Worm (Caenorhabditis elegans) whole organism, late embryonic: ENCODE data around the gene nhr-136.

Source experiments
- C08G9.2 ChIP-seq: sonication (generic microtip); optimal IDR thresholded peaks from 2 replicates; lab custom pipeline; 2016; ENCODE audit warnings: mild to moderate bottlenecking, missing genetic modification characterization, moderate library complexity, missing compliant biosample characterization
- F13H6.1 ChIP-seq: sonication (generic microtip); optimal IDR thresholded peaks from 2 replicates; lab custom pipeline; 2016; ENCODE audit warnings: missing genetic modification characterization, missing compliant biosample characterization
- K02D7.2 ChIP-seq: sonication (generic microtip); optimal IDR thresholded peaks from 2 replicates; lab custom pipeline; 2017; ENCODE audit warnings: mild to moderate bottlenecking, missing genetic modification characterization, missing compliant biosample characterization
- Y22D7AL.16 ChIP-seq: sonication (generic microtip); optimal IDR thresholded peaks from 2 replicates; lab custom pipeline; 2016; ENCODE audit warnings: missing genetic modification characterization, missing compliant biosample characterization
- ahr-1 ChIP-seq: sonication (generic microtip); optimal IDR thresholded peaks from 2 replicates; lab custom pipeline; 2016; ENCODE audit warnings: missing genetic modification characterization, missing compliant biosample characterization
- ama-1 ChIP-seq: fragments of 150-350 bp; optimal IDR thresholded peaks from 2 replicates; lab custom pipeline; 2014
- ceh-14 ChIP-seq: sonication (generic microtip); optimal IDR thresholded peaks from 2 replicates; lab custom pipeline; 2016; ENCODE audit warnings: missing genotype, missing genetic modification characterization, missing compliant biosample characterization
- ceh-19 ChIP-seq: fragments of 200-800 bp; sonication (Bioruptor generic); optimal IDR thresholded peaks from 2 replicates; lab custom pipeline; 2018; ENCODE audit warnings: mild to moderate bottlenecking, missing genetic modification characterization, missing compliant biosample characterization
- ceh-30 ChIP-seq: fragments of 150-350 bp; optimal IDR thresholded peaks from 2 replicates; lab custom pipeline; 2014; ENCODE audit warnings: missing biosample characterization, missing genetic modification characterization
- ceh-34 ChIP-seq: sonication (generic microtip); optimal IDR thresholded peaks from 2 replicates; lab custom pipeline; 2016; ENCODE audit warnings: mild to moderate bottlenecking, missing genetic modification characterization, missing compliant biosample characterization
- ceh-45 ChIP-seq: fragments of 200-800 bp; sonication (Bioruptor generic); IDR thresholded peaks from 2 replicates; pipeline ENCODE4 v1.3.6; 2022; ENCODE audit warnings: missing genetic modification reagents, missing genetic modification characterization, missing compliant biosample characterization
- ceh-6 ChIP-seq: fragments of 200-800 bp; sonication (Bioruptor generic); optimal IDR thresholded peaks from 2 replicates; lab custom pipeline; 2018; ENCODE audit warnings: mild to moderate bottlenecking, missing genetic modification characterization, missing compliant biosample characterization
- ceh-9 ChIP-seq: sonication (generic microtip); optimal IDR thresholded peaks from 2 replicates; lab custom pipeline; 2016; ENCODE audit warnings: mild to moderate bottlenecking, missing genetic modification characterization, inconsistent platforms, missing compliant biosample characterization
- che-1 ChIP-seq: sonication (generic microtip); optimal IDR thresholded peaks from 2 replicates; lab custom pipeline; 2016; ENCODE audit warnings: mild to moderate bottlenecking, missing genetic modification characterization, missing compliant biosample characterization
- dve-1 ChIP-seq: sonication (generic microtip); optimal IDR thresholded peaks from 2 replicates; lab custom pipeline; 2017; ENCODE audit warnings: antibody characterized with exemption, mild to moderate bottlenecking, missing genetic modification characterization, missing compliant biosample characterization
- elt-2 ChIP-seq: sonication (generic microtip); optimal IDR thresholded peaks from 2 replicates; lab custom pipeline; 2016; ENCODE audit warnings: missing genetic modification reagents, missing genetic modification characterization, missing compliant biosample characterization
- elt-4 ChIP-seq: sonication (generic microtip); optimal IDR thresholded peaks from 2 replicates; lab custom pipeline; 2016; ENCODE audit warnings: missing genetic modification characterization, missing compliant biosample characterization
- ets-4 ChIP-seq: sonication (generic microtip); optimal IDR thresholded peaks from 2 replicates; lab custom pipeline; 2016; ENCODE audit warnings: missing genetic modification characterization, missing compliant biosample characterization
- eyg-1 ChIP-seq: sonication (generic microtip); optimal IDR thresholded peaks from 2 replicates; lab custom pipeline; 2016; ENCODE audit warnings: missing genotype, missing genetic modification characterization, missing compliant biosample characterization
- fax-1 ChIP-seq: sonication (generic microtip); optimal IDR thresholded peaks from 2 replicates; lab custom pipeline; 2016; ENCODE audit warnings: missing genotype, missing genetic modification characterization, missing compliant biosample characterization
- fkh-10 ChIP-seq: fragments of 150-350 bp; optimal IDR thresholded peaks from 2 replicates; lab custom pipeline; 2014; ENCODE audit warnings: missing biosample characterization, missing genetic modification reagents, missing genetic modification characterization
- gmeb-2 ChIP-seq: sonication (generic microtip); optimal IDR thresholded peaks from 2 replicates; lab custom pipeline; 2016; ENCODE audit warnings: missing genetic modification characterization, inconsistent platforms, missing compliant biosample characterization
- hlh-8 ChIP-seq: sonication (generic microtip); optimal IDR thresholded peaks from 2 replicates; lab custom pipeline; 2016; ENCODE audit warnings: missing genotype, missing genetic modification characterization, missing compliant biosample characterization
- lim-6 ChIP-seq: sonication (generic microtip); optimal IDR thresholded peaks from 2 replicates; lab custom pipeline; 2016; ENCODE audit warnings: missing genetic modification characterization, missing compliant biosample characterization
- madf-2 ChIP-seq: sonication (generic microtip); optimal IDR thresholded peaks from 2 replicates; lab custom pipeline; 2017; ENCODE audit warnings: missing genetic modification characterization, missing compliant biosample characterization
- nhr-11 ChIP-seq: fragments of 150-350 bp; optimal IDR thresholded peaks from 2 replicates; lab custom pipeline; 2014; ENCODE audit warnings: missing biosample characterization, missing genetic modification characterization
- nhr-232 ChIP-seq: sonication (generic microtip); optimal IDR thresholded peaks from 2 replicates; lab custom pipeline; 2016; ENCODE audit warnings: missing genetic modification characterization, missing compliant biosample characterization
- npax-4 ChIP-seq: sonication (generic microtip); optimal IDR thresholded peaks from 2 replicates; lab custom pipeline; 2016; ENCODE audit warnings: missing genetic modification characterization, missing compliant biosample characterization
- odd-2 ChIP-seq: sonication (generic microtip); optimal IDR thresholded peaks from 2 replicates; lab custom pipeline; 2017; ENCODE audit warnings: antibody characterized with exemption, mild to moderate bottlenecking, missing genetic modification characterization, missing compliant biosample characterization
- pag-3 ChIP-seq: sonication (generic microtip); optimal IDR thresholded peaks from 2 replicates; lab custom pipeline; 2016; ENCODE audit warnings: missing compliant biosample characterization, missing genetic modification characterization, borderline replicate concordance
- pat-9 ChIP-seq: fragments of 200-800 bp; sonication (Bioruptor generic); optimal IDR thresholded peaks from 2 replicates; lab custom pipeline; 2018; ENCODE audit warnings: mild to moderate bottlenecking, missing genetic modification characterization, moderate library complexity, missing compliant biosample characterization
- pax-1 ChIP-seq: fragments of 150-350 bp; optimal IDR thresholded peaks from 2 replicates; lab custom pipeline; 2014; ENCODE audit warnings: missing biosample characterization, missing genetic modification characterization
- pha-4 ChIP-seq: fragments of 150-350 bp; optimal IDR thresholded peaks from 2 replicates; lab custom pipeline; 2018; ENCODE audit warnings: missing biosample characterization, missing genetic modification reagents, missing genetic modification characterization
- pqm-1 ChIP-seq: sonication (generic microtip); optimal IDR thresholded peaks from 2 replicates; lab custom pipeline; 2016; ENCODE audit warnings: missing genetic modification characterization, missing compliant biosample characterization
- rnt-1 ChIP-seq: sonication (generic microtip); optimal IDR thresholded peaks from 2 replicates; lab custom pipeline; 2016; ENCODE audit warnings: missing genetic modification characterization, missing compliant biosample characterization
- sdc-2 ChIP-seq: sonication (generic microtip); optimal IDR thresholded peaks from 2 replicates; lab custom pipeline; 2016; ENCODE audit warnings: missing genotype, missing genetic modification characterization, missing compliant biosample characterization
- ttx-3 ChIP-seq: sonication (generic microtip); optimal IDR thresholded peaks from 2 replicates; lab custom pipeline; 2016; ENCODE audit warnings: missing genetic modification reagents, missing genetic modification characterization, missing compliant biosample characterization
- unc-3 ChIP-seq, 2 experiments: fragments of 200-800 bp in 1 of 2; sonication (Bioruptor generic) in 1 of 2; sonication (generic microtip) in 1 of 2; conservative IDR thresholded peaks in 1 of 2; optimal IDR thresholded peaks in 1 of 2; 2 replicates each; pipeline versions ENCODE4 v1.3.6 to Lab custom; 2016 to 2022; ENCODE audit warnings: missing compliant biosample characterization in 2 of 2, missing genetic modification characterization in 2 of 2, missing genetic modification reagents in 1 of 2
- unc-55 ChIP-seq: sonication (generic microtip); optimal IDR thresholded peaks from 2 replicates; lab custom pipeline; 2017; ENCODE audit warnings: missing biosample characterization, missing genetic modification reagents, missing genetic modification characterization
- unc-86 ChIP-seq: sonication (generic microtip); optimal IDR thresholded peaks from 2 replicates; lab custom pipeline; 2016; ENCODE audit warnings: missing genetic modification characterization, missing compliant biosample characterization
- zip-5 ChIP-seq: sonication (generic microtip); optimal IDR thresholded peaks from 2 replicates; lab custom pipeline; 2016; ENCODE audit warnings: missing genetic modification characterization, missing compliant biosample characterization
- ztf-16 ChIP-seq: sonication (generic microtip); optimal IDR thresholded peaks from 2 replicates; lab custom pipeline; 2017; ENCODE audit warnings: missing genetic modification characterization, missing compliant biosample characterization

Gene nhr-136

DNA sequence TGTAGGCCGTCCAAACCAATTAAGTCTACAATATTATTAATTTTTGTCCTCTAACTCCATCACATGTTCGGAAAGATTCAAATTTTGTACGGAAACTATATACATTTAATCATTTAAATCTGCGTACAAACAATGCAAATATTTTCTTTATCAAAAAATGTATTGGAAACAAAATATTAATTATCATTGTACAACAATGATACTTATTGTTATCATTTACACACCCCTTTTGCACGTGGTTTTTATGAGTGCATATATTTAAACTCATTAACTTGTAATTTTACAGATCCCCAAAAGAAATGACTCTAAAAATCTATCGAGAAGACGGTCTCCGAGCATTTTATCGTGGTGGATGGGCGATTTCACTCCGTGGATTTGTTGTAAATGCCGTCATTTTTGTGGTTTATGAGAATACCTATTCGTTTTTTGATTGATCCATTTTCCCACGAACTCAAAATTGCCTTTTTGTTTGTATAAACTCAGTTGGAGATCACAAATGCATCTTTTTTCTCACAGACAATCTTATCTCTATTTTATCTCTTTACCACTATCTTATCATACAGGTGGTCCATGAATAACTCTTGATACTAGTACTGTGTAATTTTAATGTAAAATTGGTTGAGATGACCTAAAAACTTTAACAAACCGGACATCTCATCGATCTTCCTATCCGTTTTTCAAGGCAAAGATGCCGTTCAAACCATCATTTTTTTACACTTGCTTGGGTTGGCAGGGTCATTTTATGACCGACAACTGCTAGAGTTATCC lies 20.9 kb upstream of the nhr-136 start:
- peak; percentile 90 for TF ChIP-seq elt-2
- TF ChIP-seq pqm-1: no peak
- TF ChIP-seq, all 69 proteins: peak for 1

DNA sequence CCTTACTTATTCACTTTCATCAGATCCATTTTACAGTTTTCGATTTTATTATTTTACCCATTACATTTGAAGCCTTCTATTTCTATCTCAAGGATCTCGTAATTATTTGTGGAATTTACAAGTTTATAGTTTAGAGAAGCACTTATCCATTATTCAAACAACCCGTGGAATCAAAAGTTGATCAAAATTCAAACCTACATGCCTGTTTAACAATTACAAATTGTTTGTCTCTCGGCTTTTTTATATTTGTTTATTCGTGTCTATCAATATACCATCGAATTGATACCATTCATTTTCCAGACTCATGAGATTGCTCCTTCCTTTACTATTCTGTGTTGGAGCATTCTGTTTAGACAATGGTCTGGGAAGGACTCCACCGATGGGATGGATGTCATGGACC lies 20.0 kb upstream of the nhr-136 start, which contains the start of gene gana-1:
gana-1 (plus strand) TSS at position 301 of the 400 bp plus-strand sequence.
- TF ChIP-seq ceh-45: no peak
- no peak for TF ChIP-seq Y22D7AL.16 (tag; lab: Kevin White, UChicago)
- no peak for TF ChIP-seq unc-3 (GFP tag; conservative IDR thresholded peaks at IDR 0.05; lab: Robert Waterston, UW)
- TF ChIP-seq unc-3 (tag; optimal IDR thresholded peaks at IDR 0.05; lab: Kevin White, UChicago): no peak
- no peak for TF ChIP-seq fkh-10 (GFP tag; lab: Kevin White, UChicago)
- TF ChIP-seq K02D7.2 (tag; lab: Kevin White, UChicago): no peak
- TF ChIP-seq gmeb-2 (tag; lab: Kevin White, UChicago): no peak
- TF ChIP-seq pag-3 (tag; lab: Kevin White, UChicago): no peak
- TF ChIP-seq ceh-19 (GFP tag; lab: Kevin White, UChicago): no peak
- no peak for TF ChIP-seq sdc-2 (tag; lab: Kevin White, UChicago)
- TF ChIP-seq fax-1: no peak
- no peak for TF ChIP-seq odd-2 (tag; lab: Kevin White, UChicago)
- TF ChIP-seq elt-4 (tag; lab: Kevin White, UChicago): no peak
- TF ChIP-seq unc-86 (tag; lab: Kevin White, UChicago): no peak
- no peak for TF ChIP-seq ets-4 (tag; lab: Kevin White, UChicago)
- no peak for TF ChIP-seq pax-1 (tag; lab: Kevin White, UChicago)
- TF ChIP-seq ahr-1: no peak
- TF ChIP-seq C08G9.2: no peak

DNA sequence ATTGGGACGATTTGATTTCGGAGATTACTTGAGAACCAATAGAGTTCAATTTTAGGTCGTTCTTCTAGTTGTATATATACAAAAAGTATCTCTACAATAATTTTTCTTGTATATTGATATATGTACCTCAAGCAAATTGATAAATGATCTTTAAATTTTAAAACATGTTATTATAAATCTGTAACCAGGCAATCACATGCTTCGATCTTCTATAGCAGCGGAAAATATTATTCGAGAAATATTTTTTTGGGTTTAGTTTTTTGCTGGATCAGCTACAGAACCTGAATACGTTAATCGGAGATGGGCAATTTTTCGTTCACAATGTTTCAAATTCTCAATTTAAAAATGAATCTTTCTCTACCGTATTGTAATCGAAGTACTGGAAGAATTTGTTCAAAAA lies 18.2 kb upstream of the nhr-136 start, which contains the start of gene R07B7.12:
R07B7.12 (plus strand) TSS at position 301 of the 400 bp plus-strand sequence.
- TF ChIP-seq Y22D7AL.16 (tag; lab: Kevin White, UChicago) (no peak), fax-1 (no peak), ama-1 (lab: Kevin White, UChicago) (no peak), che-1 (tag; lab: Kevin White, UChicago) (no peak), lim-6 (tag; lab: Kevin White, UChicago) (no peak), madf-2 (tag; lab: Kevin White, UChicago) (no peak), hlh-8 (no peak), ceh-30 (tag; lab: Kevin White, UChicago) (no peak), npax-4 (tag; lab: Kevin White, UChicago) (no peak), elt-2 (no peak), odd-2 (tag; lab: Kevin White, UChicago) (no peak), rnt-1 (tag; lab: Kevin White, UChicago) (no peak), pat-9 (tag; lab: Kevin White, UChicago) (no peak), unc-55 (GFP tag; lab: Kevin White, UChicago) (no peak), elt-4 (tag; lab: Kevin White, UChicago) (no peak), ceh-14 (tag; lab: Kevin White, UChicago) (no peak), ceh-9 (tag; lab: Kevin White, UChicago) (no peak)

ce11 chrV:12091759-12092158 lies 15.2 kb upstream of the nhr-136 start, which contains the start of gene nhr-206:
TSS of gene nhr-206 (plus strand) at chrV:12092006.
- TF ChIP-seq ahr-1: no peak
- no peak for TF ChIP-seq npax-4 (tag; lab: Kevin White, UChicago)
- no peak for TF ChIP-seq ceh-34 (tag; lab: Kevin White, UChicago)
- TF ChIP-seq ceh-6 (GFP tag; lab: Kevin White, UChicago): no peak

ce11 chrV:12094030-12094429 lies 12.9 kb upstream of the nhr-136 start, which contains the start of gene nhr-208:
TSS of gene nhr-208 (plus strand) at chrV:12094317.
- no peak for TF ChIP-seq ceh-30 (tag; lab: Kevin White, UChicago)
- no peak for TF ChIP-seq Y22D7AL.16 (tag; lab: Kevin White, UChicago)
- no peak for TF ChIP-seq ztf-16 (tag; lab: Kevin White, UChicago)
- no peak for TF ChIP-seq ama-1 (lab: Kevin White, UChicago)
- no peak for TF ChIP-seq pax-1 (tag; lab: Kevin White, UChicago)
- TF ChIP-seq che-1 (tag; lab: Kevin White, UChicago): no peak
- no peak for TF ChIP-seq nhr-232 (tag; lab: Kevin White, UChicago)
- TF ChIP-seq ceh-9 (tag; lab: Kevin White, UChicago): no peak
- no peak for TF ChIP-seq eyg-1
- TF ChIP-seq F13H6.1: no peak
- no peak for TF ChIP-seq pha-4 (tag; lab: Kevin White, UChicago)
- no peak for TF ChIP-seq ttx-3 (tag; lab: Kevin White, UChicago)
- TF ChIP-seq dve-1: no peak
- TF ChIP-seq nhr-11 (tag; lab: Kevin White, UChicago): no peak
- no peak for TF ChIP-seq unc-86 (tag; lab: Kevin White, UChicago)
- no peak for TF ChIP-seq pat-9 (tag; lab: Kevin White, UChicago)
- TF ChIP-seq zip-5 (tag; lab: Kevin White, UChicago): no peak
